Fruit fly (Drosophila melanogaster) whole organism, pupa: ENCODE measurements around the gene akirin.

ENCODE experiments used
- CG4496 ChIP-seq: fragments of 200-800 bp; sonication (Bioruptor generic); IDR thresholded peaks from 3 replicates; pipeline ENCODE4 v1.3.6; 2022; ENCODE audit warnings: missing biosample characterization, missing genetic modification characterization
- Pif1A ChIP-seq: fragments of 200-800 bp; sonication (Bioruptor generic); optimal IDR thresholded peaks from 3 replicates; lab custom pipeline; 2016; ENCODE audit warnings: missing biosample characterization, missing genetic modification characterization

- TF ChIP-seq CG4496 (GFP tag; lab: Robert Waterston, UW) = no peak
- no peak for TF ChIP-seq Pif1A (GFP tag; lab: Kevin White, UChicago)
Measured at dm6 chr3L:7356386-7357117, 13.1 kb upstream of the akirin start, which contains the start of gene CTCF.
